Worm (Caenorhabditis elegans) whole organism, L4 larva: ENCODE results near the gene gst-11.

ENCODE experiments used
- F49E8.2 ChIP-seq: sonication (generic microtip); optimal IDR thresholded peaks from 2 replicates; lab custom pipeline; 2016; ENCODE audit warnings: missing compliant biosample characterization, mild to moderate bottlenecking, missing genetic modification characterization, borderline replicate concordance
- T20F7.1 ChIP-seq: fragments of 200-800 bp; sonication (Bioruptor generic); optimal IDR thresholded peaks from 2 replicates; lab custom pipeline; 2018; ENCODE audit warnings: mild to moderate bottlenecking, missing genetic modification characterization, missing compliant biosample characterization
- ceh-28 ChIP-seq: fragments of 150-350 bp; optimal IDR thresholded peaks from 2 replicates; lab custom pipeline; 2014; ENCODE audit warnings: missing biosample characterization, missing genetic modification reagents, missing genetic modification characterization
- ceh-82 ChIP-seq: sonication (generic microtip); optimal IDR thresholded peaks from 2 replicates; lab custom pipeline; 2017; ENCODE audit warnings: missing biosample characterization, missing genetic modification characterization
- egl-27 ChIP-seq: sonication (generic microtip); optimal IDR thresholded peaks from 3 replicates; lab custom pipeline; 2017; ENCODE audit warnings: missing biosample characterization, missing genetic modification reagents, missing genetic modification characterization
- lin-13 ChIP-seq: fragments of 150-350 bp; optimal IDR thresholded peaks from 2 replicates; lab custom pipeline; 2014; ENCODE audit warnings: missing biosample characterization, missing genetic modification reagents, missing genetic modification characterization
- madf-5 ChIP-seq, 2 experiments: fragments of 200-800 bp; sonication (Bioruptor generic); IDR thresholded peaks; 2 replicates each; pipeline ENCODE4 v1.3.6; 2022; ENCODE audit warnings: missing compliant biosample characterization in 2 of 2, missing genetic modification characterization in 2 of 2
- mep-1 ChIP-seq: fragments of 150-350 bp; sonication (generic microtip); optimal IDR thresholded peaks from 3 replicates; lab custom pipeline; 2014; ENCODE audit warnings: missing biosample characterization, missing genetic modification characterization
- nhr-11 ChIP-seq: fragments of 150-350 bp; optimal IDR thresholded peaks from 2 replicates; lab custom pipeline; 2014; ENCODE audit warnings: missing biosample characterization, missing genetic modification characterization
- nhr-237 ChIP-seq: sonication (generic microtip); optimal IDR thresholded peaks from 2 replicates; lab custom pipeline; 2017; ENCODE audit warnings: missing biosample characterization, missing genetic modification characterization
- nhr-25 ChIP-seq: sonication (generic microtip); optimal IDR thresholded peaks from 2 replicates; lab custom pipeline; 2017; ENCODE audit warnings: missing genetic modification characterization, mild to moderate bottlenecking, missing compliant biosample characterization, antibody characterized with exemption, moderate library complexity, borderline replicate concordance; ENCODE audit not compliant: insufficient read depth
- nhr-48 ChIP-seq: sonication (generic microtip); optimal IDR thresholded peaks from 2 replicates; lab custom pipeline; 2016; ENCODE audit warnings: mild to moderate bottlenecking, missing genetic modification characterization, missing compliant biosample characterization
- unc-130 ChIP-seq: sonication (generic microtip); optimal IDR thresholded peaks from 2 replicates; lab custom pipeline; 2016; ENCODE audit warnings: missing genetic modification reagents, missing genetic modification characterization, missing compliant biosample characterization
- zag-1 ChIP-seq: fragments of 150-350 bp; optimal IDR thresholded peaks from 2 replicates; lab custom pipeline; 2014; ENCODE audit warnings: missing biosample characterization, missing genetic modification characterization

DNA sequence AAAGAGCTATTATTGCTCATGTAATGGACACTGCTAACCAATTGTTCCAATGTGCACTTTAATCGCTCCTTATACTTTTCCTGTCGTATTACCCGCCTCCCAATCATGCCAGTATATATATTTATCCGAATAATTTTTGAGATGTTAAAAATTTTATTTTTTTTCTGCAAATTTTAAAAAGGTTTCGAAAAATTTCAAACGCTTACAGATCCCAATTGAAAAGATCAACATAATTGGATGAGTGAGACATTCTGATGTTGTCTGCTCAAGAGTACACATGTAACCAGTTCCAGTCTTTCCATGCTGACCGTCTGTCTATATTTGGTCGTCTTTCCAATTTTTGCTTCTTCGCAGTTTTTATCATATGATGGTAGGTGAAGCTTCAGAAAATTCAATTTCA, 25.6 kb upstream of the gst-11 start, which contains the start of gene R11G1.1:
- TF ChIP-seq T20F7.1 (no peak), zag-1 (tag; lab: Kevin White, UChicago) (no peak), madf-5 (GFP tag; IDR thresholded peaks at IDR 0.05; lab: Robert Waterston, UW) (no peak), nhr-25 (tag; lab: Kevin White, UChicago) (no peak), ceh-28 (tag; lab: Kevin White, UChicago) (no peak), nhr-237 (no peak), nhr-48 (no peak), egl-27 (tag; lab: Kevin White, UChicago) (no peak), lin-13 (GFP tag; lab: Kevin White, UChicago) (no peak), ceh-82 (tag; lab: Kevin White, UChicago) (no peak), mep-1 (tag; lab: Kevin White, UChicago) (no peak), unc-130 (GFP tag; lab: Kevin White, UChicago) (no peak), F49E8.2 (tag; lab: Kevin White, UChicago) (no peak), nhr-11 (tag; lab: Kevin White, UChicago) (no peak)
